Fruit fly (Drosophila melanogaster) whole organism, embryonic: ENCODE data around the gene EndoGI.

Source experiments
- Abd-B ChIP-seq: fragments of 200-800 bp; sonication (Bioruptor generic); optimal IDR thresholded peaks from 2 replicates; lab custom pipeline; 2018; ENCODE audit warnings: missing biosample characterization, mild to moderate bottlenecking, missing genetic modification characterization, moderate library complexity
- Adf1 ChIP-seq: fragments of 200-800 bp; sonication (Bioruptor generic); IDR thresholded peaks from 2 replicates; pipeline ENCODE4 v1.3.6; 2022; ENCODE audit warnings: missing biosample characterization, missing genetic modification characterization
- CG10147 ChIP-seq: fragments of 200-800 bp; sonication (Bioruptor generic); optimal IDR thresholded peaks from 2 replicates; lab custom pipeline; 2019; ENCODE audit warnings: missing biosample characterization, mild to moderate bottlenecking, missing genetic modification characterization, moderate library complexity
- CG10274 ChIP-seq: fragments of 200-800 bp; sonication (Bioruptor generic); optimal IDR thresholded peaks from 3 replicates; lab custom pipeline; 2017; ENCODE audit warnings: missing biosample characterization, mild to moderate bottlenecking, missing genetic modification characterization
- CG11504 ChIP-seq: fragments of 200-800 bp; sonication (Bioruptor generic); optimal IDR thresholded peaks from 3 replicates; lab custom pipeline; 2019; ENCODE audit warnings: missing biosample characterization, mild to moderate bottlenecking, missing genetic modification characterization, moderate library complexity
- CG11723 ChIP-seq: fragments of 200-800 bp; sonication (Bioruptor generic); optimal IDR thresholded peaks from 2 replicates; lab custom pipeline; 2017; ENCODE audit warnings: missing biosample characterization, mild to moderate bottlenecking, missing genetic modification characterization
- CG13424 ChIP-seq: fragments of 200-800 bp; sonication (Bioruptor generic); optimal IDR thresholded peaks from 2 replicates; lab custom pipeline; 2019; ENCODE audit warnings: missing biosample characterization, mild to moderate bottlenecking, missing genetic modification characterization, moderate library complexity
- CG13894 ChIP-seq: fragments of 200-800 bp; sonication (Bioruptor generic); optimal IDR thresholded peaks from 3 replicates; lab custom pipeline; 2018; ENCODE audit warnings: missing biosample characterization, mild to moderate bottlenecking, missing genetic modification characterization, moderate library complexity
- CG14710 ChIP-seq: fragments of 200-800 bp; sonication (Bioruptor generic); optimal IDR thresholded peaks from 3 replicates; lab custom pipeline; 2019; ENCODE audit warnings: missing biosample characterization, mild to moderate bottlenecking, missing genetic modification characterization, moderate library complexity
- CG15696 ChIP-seq: fragments of 200-800 bp; sonication (Bioruptor generic); optimal IDR thresholded peaks from 2 replicates; lab custom pipeline; 2019; ENCODE audit warnings: missing biosample characterization, mild to moderate bottlenecking, missing genetic modification characterization, moderate library complexity
- CG16863 ChIP-seq: fragments of 200-800 bp; sonication (Bioruptor generic); optimal IDR thresholded peaks from 3 replicates; lab custom pipeline; 2016; ENCODE audit warnings: missing biosample characterization, missing genetic modification characterization
- CG17186 ChIP-seq: fragments of 200-800 bp; sonication (Bioruptor generic); optimal IDR thresholded peaks from 3 replicates; lab custom pipeline; 2017; ENCODE audit warnings: missing biosample characterization, missing genetic modification reagents, missing genetic modification characterization
- CG2120 ChIP-seq: fragments of 200-800 bp; sonication (Bioruptor generic); optimal IDR thresholded peaks from 3 replicates; lab custom pipeline; 2016; ENCODE audit warnings: missing biosample characterization, missing genetic modification characterization
- CG34422 ChIP-seq: fragments of 200-800 bp; sonication (Bioruptor generic); IDR thresholded peaks from 3 replicates; pipeline ENCODE4 v1.3.6; 2022; ENCODE audit warnings: missing biosample characterization, missing genetic modification characterization
- CG4730 ChIP-seq: fragments of 200-800 bp; sonication (Bioruptor generic); IDR thresholded peaks from 2 replicates; pipeline ENCODE4 v1.3.6; 2022; ENCODE audit warnings: missing biosample characterization, missing genetic modification characterization
- CG5180 ChIP-seq: fragments of 200-800 bp; sonication (Bioruptor generic); optimal IDR thresholded peaks from 3 replicates; lab custom pipeline; 2017; ENCODE audit warnings: missing biosample characterization, missing genetic modification characterization, mild to moderate bottlenecking, moderate library complexity, missing genetic modification reagents
- CG8281 ChIP-seq: fragments of 200-800 bp; sonication (Bioruptor generic); optimal IDR thresholded peaks from 2 replicates; lab custom pipeline; 2018; ENCODE audit warnings: missing biosample characterization, mild to moderate bottlenecking, missing genetic modification characterization, moderate library complexity
- CG8388 ChIP-seq: fragments of 200-800 bp; sonication (Bioruptor generic); optimal IDR thresholded peaks from 2 replicates; lab custom pipeline; 2019; ENCODE audit warnings: missing biosample characterization, mild to moderate bottlenecking, missing genetic modification characterization, moderate library complexity
- E2f1 ChIP-seq: fragments of 200-800 bp; sonication (Bioruptor generic); IDR thresholded peaks from 2 replicates; pipeline ENCODE4 v1.3.6; 2022; ENCODE audit warnings: missing biosample characterization, missing genetic modification characterization
- H15 ChIP-seq: fragments of 200-800 bp; sonication (Bioruptor generic); IDR thresholded peaks from 3 replicates; pipeline ENCODE4 v1.3.6; 2022; ENCODE audit warnings: missing biosample characterization, missing genetic modification characterization
- H2.0 ChIP-seq: fragments of 200-800 bp; sonication (Bioruptor generic); IDR thresholded peaks from 2 replicates; pipeline ENCODE4 v1.3.6; 2022; ENCODE audit warnings: missing biosample characterization, missing genetic modification characterization
- Jarid2 ChIP-seq: fragments of 200-800 bp; sonication (Bioruptor generic); optimal IDR thresholded peaks from 3 replicates; lab custom pipeline; 2017; ENCODE audit warnings: mild to moderate bottlenecking, missing biosample characterization, missing genetic modification reagents, missing genetic modification characterization
- Lim3 ChIP-seq: fragments of 200-800 bp; sonication (Bioruptor generic); IDR thresholded peaks from 2 replicates; pipeline ENCODE4 v1.3.6; 2022; ENCODE audit warnings: missing biosample characterization, missing genetic modification characterization
- NK7.1 ChIP-seq: fragments of 200-800 bp; sonication (Bioruptor generic); optimal IDR thresholded peaks from 3 replicates; lab custom pipeline; 2016; ENCODE audit warnings: missing biosample characterization, missing genetic modification characterization
- Opbp ChIP-seq: fragments of 200-800 bp; sonication (Bioruptor generic); IDR thresholded peaks from 3 replicates; pipeline ENCODE4 v1.3.6; 2022; ENCODE audit warnings: missing biosample characterization, missing genetic modification characterization; ENCODE audit not compliant: partially characterized antibody
- Poxn ChIP-seq: fragments of 200-800 bp; sonication (Bioruptor generic); IDR thresholded peaks from 2 replicates; pipeline ENCODE4 v1.3.6; 2022; ENCODE audit warnings: missing biosample characterization, missing genetic modification characterization
- Ptx1 ChIP-seq: fragments of 200-800 bp; sonication (Bioruptor generic); IDR thresholded peaks from 2 replicates; pipeline ENCODE4 v1.3.6; 2022; ENCODE audit warnings: missing biosample characterization, missing genetic modification characterization
- Ravus ChIP-seq: fragments of 200-800 bp; sonication (Bioruptor generic); IDR thresholded peaks from 2 replicates; pipeline ENCODE4 v1.3.6; 2022; ENCODE audit warnings: missing biosample characterization, missing genetic modification characterization
- Six4 ChIP-seq: fragments of 200-800 bp; sonication (Bioruptor generic); optimal IDR thresholded peaks from 2 replicates; lab custom pipeline; 2016; ENCODE audit warnings: missing biosample characterization, missing genetic modification characterization
- Stat92E ChIP-seq, 3 experiments: fragments of >200 bp in 2 of 3; fragments of 200-800 bp in 1 of 3; sonication (Bioruptor generic) in 1 of 3; optimal IDR thresholded peaks; 2 replicates each; lab custom pipeline; 2017 to 2019; ENCODE audit warnings: missing biosample characterization in 3 of 3, missing genetic modification characterization in 3 of 3, mild to moderate bottlenecking in 1 of 3, moderate library complexity in 1 of 3
- abd-A ChIP-seq: fragments of 200-800 bp; sonication (Bioruptor generic); optimal IDR thresholded peaks from 3 replicates; lab custom pipeline; 2019; ENCODE audit warnings: missing biosample characterization, mild to moderate bottlenecking, missing genetic modification characterization, moderate library complexity
- ap ChIP-seq: fragments of 200-800 bp; sonication (Bioruptor generic); IDR thresholded peaks from 2 replicates; pipeline ENCODE4 v1.3.6; 2022; ENCODE audit warnings: missing biosample characterization, missing genetic modification characterization
- bbx ChIP-seq: fragments of 200-800 bp; sonication (Bioruptor generic); IDR thresholded peaks from 2 replicates; pipeline ENCODE4 v1.3.6; 2022; ENCODE audit warnings: missing biosample characterization, missing genetic modification characterization; ENCODE audit not compliant: partially characterized antibody
- cas ChIP-seq: fragments of 200-800 bp; sonication (Bioruptor generic); IDR thresholded peaks from 2 replicates; pipeline ENCODE4 v1.3.6; 2022; ENCODE audit warnings: missing biosample characterization, missing genetic modification characterization
- chif ChIP-seq, 2 experiments: fragments of 200-800 bp; sonication (Bioruptor generic); optimal IDR thresholded peaks; 3 replicates each; lab custom pipeline; 2016; ENCODE audit warnings: missing biosample characterization in 2 of 2, missing genetic modification characterization in 2 of 2
- dpn ChIP-seq, 2 experiments: fragments of 200-800 bp; sonication (Bioruptor generic); optimal IDR thresholded peaks; 3 replicates each; lab custom pipeline; 2016; ENCODE audit warnings: missing biosample characterization in 2 of 2, missing genetic modification characterization in 2 of 2
- ftz-f1 ChIP-seq: fragments of 200-800 bp; sonication (Bioruptor generic); optimal IDR thresholded peaks from 2 replicates; lab custom pipeline; 2016; ENCODE audit warnings: missing biosample characterization, missing genetic modification characterization
- grn ChIP-seq: fragments of 200-800 bp; sonication (Bioruptor generic); optimal IDR thresholded peaks from 3 replicates; lab custom pipeline; 2017; ENCODE audit warnings: missing biosample characterization, missing genetic modification characterization
- hb ChIP-seq: fragments of 200-800 bp; sonication (Bioruptor generic); IDR thresholded peaks from 3 replicates; pipeline ENCODE4 v1.3.6; 2022; ENCODE audit warnings: missing biosample characterization, missing genetic modification characterization; ENCODE audit not compliant: partially characterized antibody
- hbn ChIP-seq: fragments of 200-800 bp; sonication (Bioruptor generic); IDR thresholded peaks from 2 replicates; pipeline ENCODE4 v1.3.6; 2022; ENCODE audit warnings: missing biosample characterization, missing genetic modification characterization; ENCODE audit not compliant: partially characterized antibody
- jigr1 ChIP-seq: fragments of 200-800 bp; sonication (Bioruptor generic); IDR thresholded peaks from 3 replicates; pipeline ENCODE4 v1.3.6; 2022; ENCODE audit warnings: missing biosample characterization, missing genetic modification characterization
- lilli ChIP-seq: fragments of 200-800 bp; sonication (Bioruptor generic); optimal IDR thresholded peaks from 3 replicates; lab custom pipeline; 2016; ENCODE audit warnings: missing biosample characterization, missing genetic modification characterization
- nerfin-1 ChIP-seq: fragments of 200-800 bp; sonication (Bioruptor generic); optimal IDR thresholded peaks from 3 replicates; lab custom pipeline; 2019; ENCODE audit warnings: missing biosample characterization, mild to moderate bottlenecking, missing genetic modification characterization, moderate library complexity
- onecut ChIP-seq: fragments of 200-800 bp; sonication (Bioruptor generic); IDR thresholded peaks from 2 replicates; pipeline ENCODE4 v1.3.6; 2022; ENCODE audit warnings: missing biosample characterization, missing genetic modification characterization
- pum ChIP-seq: fragments of 200-800 bp; sonication (Bioruptor generic); optimal IDR thresholded peaks from 2 replicates; lab custom pipeline; 2016; ENCODE audit warnings: missing biosample characterization, missing genetic modification characterization
- ttk ChIP-seq: fragments of 200-800 bp; sonication (Bioruptor generic); IDR thresholded peaks from 2 replicates; pipeline ENCODE4 v2.1.2; 2022; ENCODE audit warnings: missing biosample characterization, missing genetic modification characterization
- tup ChIP-seq: fragments of 200-800 bp; sonication (Bioruptor generic); optimal IDR thresholded peaks from 2 replicates; lab custom pipeline; 2016; ENCODE audit warnings: missing biosample characterization, mild to moderate bottlenecking, missing genetic modification characterization, moderate library complexity
- z ChIP-seq: fragments of 200-800 bp; sonication (Bioruptor generic); IDR thresholded peaks from 3 replicates; pipeline ENCODE4 v1.3.6; 2022; ENCODE audit warnings: missing biosample characterization, missing genetic modification characterization
- zen ChIP-seq: fragments of 200-800 bp; sonication (Bioruptor generic); optimal IDR thresholded peaks from 3 replicates; lab custom pipeline; 2018; ENCODE audit warnings: missing biosample characterization, mild to moderate bottlenecking, missing genetic modification characterization, moderate library complexity

EndoGI gene

DNA sequence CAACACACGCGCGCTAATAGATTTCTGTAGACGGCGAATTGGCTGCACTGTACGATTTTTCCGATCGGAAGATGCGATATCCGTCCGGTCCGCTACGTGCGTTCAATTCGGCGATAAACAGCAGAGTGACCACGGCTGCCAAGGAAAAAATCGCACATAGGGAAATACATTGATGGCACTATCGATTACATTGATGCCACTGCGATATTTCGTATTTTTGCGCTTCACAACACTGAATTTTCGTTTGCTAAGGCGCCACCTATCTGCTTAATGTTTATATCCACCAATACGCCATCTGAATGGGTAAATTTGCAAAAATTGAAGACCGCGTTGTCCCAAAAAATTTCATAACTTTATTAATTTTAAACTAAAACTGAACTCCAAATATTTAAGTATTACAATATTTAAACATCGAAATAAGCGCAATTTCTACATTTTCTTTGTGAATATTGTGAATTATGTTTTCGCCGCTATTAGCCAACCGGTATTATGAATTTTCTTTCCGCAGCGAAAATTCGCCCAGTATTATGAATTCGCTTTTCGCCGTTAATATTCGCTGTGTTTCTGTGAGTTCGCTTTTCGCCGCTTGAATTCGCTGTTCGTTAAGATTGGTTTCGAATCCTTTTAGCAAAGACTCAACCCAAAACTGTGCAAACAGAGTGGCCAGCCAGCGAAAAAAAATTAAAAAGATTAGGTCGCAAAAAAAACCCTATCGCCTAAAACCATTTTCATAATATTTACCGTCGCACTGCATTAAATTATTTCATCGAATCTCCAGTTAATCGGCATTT, 30.3 kb downstream of the EndoGI start, which contains the start of the genes crp and pkaap (continued):
- TF ChIP-seq ap (GFP tag; lab: Robert Waterston, UW) (no peak), Adf1 (GFP tag; lab: Robert Waterston, UW) (no peak), CG10274 (GFP tag; lab: Kevin White, UChicago) (no peak), hb (GFP tag; lab: Robert Waterston, UW) (no peak), CG8281 (tag; lab: Kevin White, UChicago) (peak; percentile 22), CG16863 (GFP tag; lab: Kevin White, UChicago) (peak; percentile 82), CG8388 (GFP tag; lab: Kevin White, UChicago) (peak; percentile 54), CG13424 (peak; percentile 46), onecut (peak; percentile 78), cas (GFP tag; lab: Robert Waterston, UW) (no peak), H15 (GFP tag; lab: Robert Waterston, UW) (no peak), pum (GFP tag; lab: Kevin White, UChicago) (peak; percentile 87), Stat92E (GFP tag; optimal IDR thresholded peaks at IDR 0.05; lab: Kevin White, UChicago) (peak in 1 of 3 experiments; percentile 84), CG4730 (GFP tag; lab: Robert Waterston, UW) (no peak), grn (GFP tag; lab: Kevin White, UChicago) (peak; percentile 90), lilli (peak; percentile 93), CG13894 (tag; lab: Kevin White, UChicago) (peak; percentile 89), CG2120 (GFP tag; lab: Kevin White, UChicago) (peak; percentile 92), CG15696 (tag; lab: Kevin White, UChicago) (peak; percentile 72), z (GFP tag; lab: Robert Waterston, UW) (no peak), CG14710 (tag; lab: Kevin White, UChicago) (peak; percentile 67), E2f1 (no peak), Ravus (GFP tag; lab: Robert Waterston, UW) (no peak), Poxn (GFP tag; lab: Robert Waterston, UW) (no peak), jigr1 (GFP tag; lab: Robert Waterston, UW) (no peak), hbn (GFP tag; lab: Robert Waterston, UW) (no peak), nerfin-1 (tag; lab: Kevin White, UChicago) (no peak), CG11504 (tag; lab: Kevin White, UChicago) (no peak), zen (tag; lab: Kevin White, UChicago) (peak; percentile 56), CG5180 (GFP tag; lab: Kevin White, UChicago) (peak; percentile 14), Lim3 (GFP tag; lab: Robert Waterston, UW) (no peak), Ptx1 (no peak), CG11723 (GFP tag; lab: Kevin White, UChicago) (peak; percentile 23), Abd-B (GFP tag; lab: Kevin White, UChicago) (no peak), Six4 (GFP tag; lab: Kevin White, UChicago) (peak; percentile 66), NK7.1 (peak; percentile 65), Opbp (no peak), CG10147 (GFP tag; lab: Kevin White, UChicago) (peak; percentile 42), CG17186 (GFP tag; lab: Kevin White, UChicago) (peak; percentile 71), Jarid2 (GFP tag; lab: Kevin White, UChicago) (peak; percentile 94), H2.0 (GFP tag; lab: Robert Waterston, UW) (no peak), CG34422 (GFP tag; lab: Robert Waterston, UW) (no peak), tup (GFP tag; lab: Kevin White, UChicago) (peak; percentile 83), ftz-f1 (GFP tag; lab: Kevin White, UChicago) (peak; percentile 60), bbx (GFP tag; lab: Robert Waterston, UW) (no peak), abd-A (tag; lab: Kevin White, UChicago) (peak; percentile 65), dpn (GFP tag; optimal IDR thresholded peaks at IDR 0.05; lab: Kevin White, UChicago) (peak; percentile 91), ttk (GFP tag; lab: Robert Waterston, UW) (no peak), chif (GFP tag; optimal IDR thresholded peaks at IDR 0.05; lab: Kevin White, UChicago) (peak; percentile 73 to 89)
